Worm (Caenorhabditis elegans): ENCODE data around the gene nep-1.
A peak's percentile ranks its signal among the peaks of the same experiment; 100 is the strongest.

- no peak for TF ChIP-seq unc-62 (GFP tag; optimal IDR thresholded peaks at IDR 0.05)
- TF ChIP-seq lin-13 (GFP tag; optimal IDR thresholded peaks at IDR 0.05) = peak; percentile 56
- TF ChIP-seq fos-1 (tag; optimal IDR thresholded peaks at IDR 0.05) = peak; percentile 86
- peak; percentile 79 for TF ChIP-seq sma-3 (GFP tag; optimal IDR thresholded peaks at IDR 0.05)
- no peak for TF ChIP-seq snpc-4 (tag; optimal IDR thresholded peaks at IDR 0.05)
These were observed 22.1 kb downstream of the nep-1 start for ce11 chrII:11634681-11635527.
